Fruit fly (Drosophila melanogaster): ENCODE results near the gene CG10979.
A peak's percentile ranks its signal among the peaks of the same experiment; 100 is the strongest.

The CG10979 gene

DNA sequence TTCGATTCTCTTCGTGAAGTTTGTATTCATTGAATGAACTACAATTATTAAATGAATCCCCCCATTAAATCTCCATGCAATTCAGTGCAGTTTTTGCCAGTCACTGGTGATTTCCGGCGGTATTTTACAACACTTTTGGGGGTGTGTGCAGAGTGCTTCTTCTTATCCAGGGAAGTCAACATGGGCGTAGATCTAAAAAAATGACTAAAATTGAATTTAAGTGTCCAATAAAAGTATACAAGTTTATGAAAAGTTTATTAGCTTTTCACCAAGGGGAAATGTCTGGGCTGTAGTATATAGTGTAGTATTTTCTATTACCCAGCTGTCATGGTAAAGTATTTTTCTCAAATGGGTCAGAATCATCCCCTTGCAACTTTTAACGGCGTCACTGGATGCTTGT, 3.0 kb upstream of the CG10979 start, which contains the start of gene Hpf1 (continued):
- TF ChIP-seq CG11294 (GFP tag; IDR thresholded peaks at IDR 0.05) (peak; percentile 98), Smox (GFP tag; optimal IDR thresholded peaks at IDR 0.05) (peak; percentile 99), salr (GFP tag; optimal IDR thresholded peaks at IDR 0.05) (peak; percentile 98 to 99), Blimp-1 (GFP tag; optimal IDR thresholded peaks at IDR 0.05) (peak; percentile 95), CG11902 (GFP tag; optimal IDR thresholded peaks at IDR 0.05) (peak; percentile 98), vri (GFP tag; optimal IDR thresholded peaks at IDR 0.05) (peak; percentile 99), CG6163 (GFP tag; IDR thresholded peaks at IDR 0.05) (peak; percentile 98), CG34406 (GFP tag; optimal IDR thresholded peaks at IDR 0.05) (peak; percentile 99), CG32006 (GFP tag; optimal IDR thresholded peaks at IDR 0.05) (peak; percentile 99), fd85E (GFP tag; optimal IDR thresholded peaks at IDR 0.05) (peak; percentile 98), dac (GFP tag; optimal IDR thresholded peaks at IDR 0.05) (peak; percentile 98), CG11762 (GFP tag; optimal IDR thresholded peaks at IDR 0.05; ENCODE audit: insufficient read depth) (peak; percentile 99), Hr39 (GFP tag; optimal IDR thresholded peaks at IDR 0.05) (peak; percentile 99), dsx (GFP tag; optimal IDR thresholded peaks at IDR 0.05; ENCODE audit: poor library complexity, severe bottlenecking) (peak; percentile 97), CG8632 (GFP tag; optimal IDR thresholded peaks at IDR 0.05) (peak; percentile 99), CG10669 (GFP tag; optimal IDR thresholded peaks at IDR 0.05) (peak; percentile 99), Hr38 (GFP tag; optimal IDR thresholded peaks at IDR 0.05) (peak; percentile 93), svp (GFP tag) (peak; percentile 100), spab (GFP tag; optimal IDR thresholded peaks at IDR 0.05) (peak; percentile 98), fd59A (GFP tag; optimal IDR thresholded peaks at IDR 0.05) (peak; percentile 98), topi (GFP tag; optimal IDR thresholded peaks at IDR 0.05) (peak; percentile 99), CG31627 (GFP tag; optimal IDR thresholded peaks at IDR 0.05) (peak; percentile 99), CG8119 (GFP tag; IDR thresholded peaks at IDR 0.05) (peak; percentile 98), CG6276 (GFP tag; optimal IDR thresholded peaks at IDR 0.05) (peak; percentile 99), Eip75B (GFP tag; optimal IDR thresholded peaks at IDR 0.05) (peak; percentile 99), Eip78C (GFP tag) (peak; percentile 100), CG3919 (GFP tag; optimal IDR thresholded peaks at IDR 0.05) (peak; percentile 99)

- TF ChIP-seq CG6854 (GFP tag; optimal IDR thresholded peaks at IDR 0.05) (no peak), svp (GFP tag) (peak; percentile 94), Ets21C (GFP tag; optimal IDR thresholded peaks at IDR 0.05) (no peak)
These were observed 3.2 kb downstream of the CG10979 start for dm6 chr3R:5797709-5798108.

- TF ChIP-seq CG32006 (GFP tag; optimal IDR thresholded peaks at IDR 0.05) (no peak), OdsH (GFP tag; optimal IDR thresholded peaks at IDR 0.05) (no peak), CG8632 (GFP tag; optimal IDR thresholded peaks at IDR 0.05) (no peak), CG6792 (GFP tag; optimal IDR thresholded peaks at IDR 0.05) (no peak), topi (GFP tag; optimal IDR thresholded peaks at IDR 0.05) (no peak), vri (GFP tag; optimal IDR thresholded peaks at IDR 0.05) (no peak), CG3919 (GFP tag; optimal IDR thresholded peaks at IDR 0.05) (no peak), CG10631 (GFP tag; optimal IDR thresholded peaks at IDR 0.05) (no peak), fd85E (GFP tag; optimal IDR thresholded peaks at IDR 0.05) (no peak), CG6276 (GFP tag; optimal IDR thresholded peaks at IDR 0.05) (no peak), CG8319 (GFP tag; optimal IDR thresholded peaks at IDR 0.05) (no peak), spab (GFP tag; optimal IDR thresholded peaks at IDR 0.05) (no peak), cyc (GFP tag; optimal IDR thresholded peaks at IDR 0.05) (no peak), svp (GFP tag) (no peak), eg (GFP tag; IDR thresholded peaks at IDR 0.05) (no peak), net (GFP tag; optimal IDR thresholded peaks at IDR 0.05) (no peak), dac (GFP tag; optimal IDR thresholded peaks at IDR 0.05) (no peak), CG10669 (GFP tag; optimal IDR thresholded peaks at IDR 0.05) (no peak), Ets96B (tag; optimal IDR thresholded peaks at IDR 0.05) (no peak)
These were observed 7.4 kb downstream of the CG10979 start, which contains the start of gene CG11000 for dm6 chr3R:5801703-5802436. Gene CG11000, plus strand, starts transcription at chr3R:5802328.
